Worm (Caenorhabditis elegans): ENCODE results near the gene srsx-39.

DNA sequence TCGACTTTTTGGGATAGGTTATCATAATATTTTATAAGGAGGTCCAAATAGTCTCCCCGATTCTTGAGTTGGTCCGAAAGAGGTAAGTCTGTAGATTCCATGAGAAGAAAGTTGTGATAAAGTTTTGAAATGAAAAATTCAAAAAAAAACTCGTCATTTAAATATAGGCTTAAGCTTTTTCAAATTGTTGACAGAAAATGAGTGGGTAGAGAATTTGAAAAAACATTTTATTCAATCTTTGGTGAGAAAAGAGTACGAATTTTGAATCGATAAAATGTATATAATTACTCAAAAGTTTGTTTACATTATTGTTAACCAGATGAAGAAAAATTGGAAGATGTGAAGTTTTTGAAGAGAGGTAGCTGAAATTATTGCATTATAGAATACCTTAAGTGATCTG lies 48.9 kb upstream of the srsx-39 start, which contains the start of gene T26H8.5:
- TF ChIP-seq aly-2 (tag; optimal IDR thresholded peaks at IDR 0.05): no peak
- TF ChIP-seq attf-4 (tag; optimal IDR thresholded peaks at IDR 0.05): no peak
- TF ChIP-seq pqm-1 (tag; optimal IDR thresholded peaks at IDR 0.05): no peak
- no peak for TF ChIP-seq rbr-2 (tag; optimal IDR thresholded peaks at IDR 0.05)
- TF ChIP-seq ama-1 (optimal IDR thresholded peaks at IDR 0.05): no peak
- TF ChIP-seq snpc-4 (tag; optimal IDR thresholded peaks at IDR 0.05): no peak
- no peak for TF ChIP-seq ces-1 (GFP tag; optimal IDR thresholded peaks at IDR 0.05)
- TF ChIP-seq unc-130 (GFP tag; optimal IDR thresholded peaks at IDR 0.05): no peak

All from whole organism, L4 larva.